Worm (Caenorhabditis elegans): ENCODE measurements around the gene F58D12.1.

The F58D12.1 gene

ce11 chrV:14083970-14084369 is 34.6 kb downstream of the F58D12.1 start, which contains the start of gene D1086.7:
Gene D1086.7, plus strand, starts transcription at chrV:14084270.
- TF ChIP-seq med-1 (GFP tag; optimal IDR thresholded peaks at IDR 0.05; ENCODE audit: insufficient read depth) = no peak
- no peak for TF ChIP-seq flt-1 (GFP tag; IDR thresholded peaks at IDR 0.05)
- no peak for TF ChIP-seq ref-1 (GFP tag; conservative IDR thresholded peaks at IDR 0.05)
- no peak for TF ChIP-seq ztf-29 (GFP tag; IDR thresholded peaks at IDR 0.05)
- no peak for TF ChIP-seq T22C8.4 (GFP tag; IDR thresholded peaks at IDR 0.05)
- TF ChIP-seq tab-1 (GFP tag; IDR thresholded peaks at IDR 0.05) = no peak
- no peak for TF ChIP-seq ztf-23 (GFP tag; IDR thresholded peaks at IDR 0.05)
- no peak for TF ChIP-seq klf-2 (GFP tag; conservative IDR thresholded peaks at IDR 0.05)
- no peak for TF ChIP-seq cog-1 (tag; optimal IDR thresholded peaks at IDR 0.05)

DNA sequence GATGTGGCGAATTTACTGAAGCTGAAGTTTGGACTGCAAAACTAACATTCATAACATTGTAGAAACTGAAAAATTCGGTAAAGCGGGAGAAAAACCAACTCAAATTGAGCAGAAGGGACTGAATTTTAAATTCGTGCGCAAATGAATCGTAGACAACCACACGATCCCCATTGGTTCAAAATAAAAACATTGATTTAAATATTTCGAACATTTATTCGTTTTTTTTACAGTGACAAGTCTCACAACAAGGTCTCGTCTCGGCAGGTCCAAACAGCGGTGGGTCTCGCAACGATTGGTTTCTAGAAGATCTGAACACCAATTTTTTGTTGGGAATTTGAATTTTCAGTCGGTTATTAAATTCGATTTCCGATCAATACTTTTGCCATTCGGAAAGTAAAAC is 36.2 kb downstream of the F58D12.1 start, which contains the start of gene D1086.18:
Gene D1086.18 (plus strand): TSS at position 301 of the 400 bp plus-strand sequence.
- TF ChIP-seq ztf-29 (GFP tag; IDR thresholded peaks at IDR 0.05) (no peak), flt-1 (GFP tag; IDR thresholded peaks at IDR 0.05) (no peak), ref-1 (GFP tag; conservative IDR thresholded peaks at IDR 0.05) (no peak), ztf-23 (GFP tag; IDR thresholded peaks at IDR 0.05) (no peak), T22C8.4 (GFP tag; IDR thresholded peaks at IDR 0.05) (no peak), cog-1 (tag; optimal IDR thresholded peaks at IDR 0.05) (no peak), klf-2 (GFP tag; conservative IDR thresholded peaks at IDR 0.05) (no peak), med-1 (GFP tag; optimal IDR thresholded peaks at IDR 0.05; ENCODE audit: insufficient read depth) (no peak), tab-1 (GFP tag; IDR thresholded peaks at IDR 0.05) (no peak)

DNA sequence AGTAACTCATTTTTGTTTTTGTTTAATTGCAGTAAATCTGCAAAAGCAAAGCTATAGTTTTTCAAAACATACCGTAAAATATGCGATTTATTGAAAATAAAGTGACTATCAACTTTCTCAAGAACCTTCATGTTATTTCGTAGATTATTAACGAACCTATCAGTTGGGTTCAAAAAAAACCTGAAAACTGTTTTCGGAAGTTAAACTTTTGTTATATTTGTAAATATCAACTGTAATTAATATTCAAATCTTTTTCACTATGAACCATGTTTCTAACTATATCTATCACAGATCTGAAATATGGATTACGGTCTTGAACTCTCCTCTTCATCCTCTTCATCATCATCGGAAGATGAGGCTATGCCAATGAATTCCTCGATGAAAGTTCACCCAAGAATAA is 38.7 kb downstream of the F58D12.1 start, which contains the start of gene D1086.19:
Gene D1086.19 (plus strand): TSS at position 301 of the 400 bp plus-strand sequence.
- TF ChIP-seq med-1 (GFP tag; optimal IDR thresholded peaks at IDR 0.05; ENCODE audit: insufficient read depth) = no peak
- TF ChIP-seq ztf-23 (GFP tag; IDR thresholded peaks at IDR 0.05) = no peak
- no peak for TF ChIP-seq cog-1 (tag; optimal IDR thresholded peaks at IDR 0.05)
- TF ChIP-seq klf-2 (GFP tag; conservative IDR thresholded peaks at IDR 0.05) = no peak
- no peak for TF ChIP-seq T22C8.4 (GFP tag; IDR thresholded peaks at IDR 0.05)
- no peak for TF ChIP-seq ref-1 (GFP tag; conservative IDR thresholded peaks at IDR 0.05)
- TF ChIP-seq flt-1 (GFP tag; IDR thresholded peaks at IDR 0.05) = no peak

DNA sequence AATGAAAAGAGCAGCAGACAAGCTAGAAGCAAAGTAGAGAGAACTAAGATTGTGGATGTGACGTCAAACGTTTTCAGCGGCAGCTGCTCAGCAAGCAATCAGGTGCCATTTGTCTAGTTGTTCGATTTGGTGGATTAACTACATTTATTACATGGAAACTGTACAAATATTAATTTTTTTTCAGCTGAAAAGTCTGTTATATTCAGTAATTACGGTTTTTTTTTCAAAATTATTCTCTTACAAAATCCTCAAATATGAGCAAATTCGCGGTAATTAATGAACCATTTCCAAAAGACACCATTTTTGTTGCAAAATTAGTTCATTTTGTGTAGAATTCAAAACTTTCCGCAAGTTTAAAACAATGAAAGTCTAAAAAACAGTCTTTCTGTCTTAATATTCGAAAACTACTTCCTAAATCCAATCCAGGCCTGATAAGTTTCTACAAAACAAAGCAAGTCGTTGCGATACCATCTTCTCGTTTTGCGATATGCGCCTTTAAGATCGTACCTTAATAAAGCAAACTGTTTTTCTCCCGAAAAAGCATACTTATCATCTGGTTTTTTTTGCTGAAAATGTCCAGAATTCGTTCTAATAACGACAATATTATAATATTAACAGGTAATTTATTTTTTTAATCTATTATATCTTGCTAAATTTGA is 41.1 kb downstream of the F58D12.1 start, which contains the start of the genes D1086.5 and him-5:
Gene D1086.5 (minus strand): TSS at position 51 of the 659 bp plus-strand sequence.
Gene him-5 (plus strand): TSS at position 118 of the 659 bp plus-strand sequence.
- TF ChIP-seq cog-1 (tag; optimal IDR thresholded peaks at IDR 0.05) (no peak), med-1 (GFP tag; optimal IDR thresholded peaks at IDR 0.05; ENCODE audit: insufficient read depth) (no peak), ref-1 (GFP tag; conservative IDR thresholded peaks at IDR 0.05) (no peak), ztf-29 (GFP tag; IDR thresholded peaks at IDR 0.05) (no peak), flt-1 (GFP tag; IDR thresholded peaks at IDR 0.05) (no peak), klf-2 (GFP tag; conservative IDR thresholded peaks at IDR 0.05) (no peak), T22C8.4 (GFP tag; IDR thresholded peaks at IDR 0.05) (no peak), ztf-23 (GFP tag; IDR thresholded peaks at IDR 0.05) (no peak), tab-1 (GFP tag; IDR thresholded peaks at IDR 0.05) (no peak)

ce11 chrV:14092403-14092802 is 43.0 kb downstream of the F58D12.1 start, which contains the start of gene D1086.3:
Gene D1086.3, plus strand, starts transcription at chrV:14092792.
- TF ChIP-seq T22C8.4 (GFP tag; IDR thresholded peaks at IDR 0.05) = no peak
- no peak for TF ChIP-seq cog-1 (tag; optimal IDR thresholded peaks at IDR 0.05)
- TF ChIP-seq ref-1 (GFP tag; conservative IDR thresholded peaks at IDR 0.05) = no peak
- TF ChIP-seq ztf-29 (GFP tag; IDR thresholded peaks at IDR 0.05) = no peak
- no peak for TF ChIP-seq med-1 (GFP tag; optimal IDR thresholded peaks at IDR 0.05; ENCODE audit: insufficient read depth)
- no peak for TF ChIP-seq klf-2 (GFP tag; conservative IDR thresholded peaks at IDR 0.05)
- TF ChIP-seq flt-1 (GFP tag; IDR thresholded peaks at IDR 0.05) = no peak
- no peak for TF ChIP-seq ztf-23 (GFP tag; IDR thresholded peaks at IDR 0.05)
- TF ChIP-seq tab-1 (GFP tag; IDR thresholded peaks at IDR 0.05) = no peak

ce11 chrV:14093805-14094204 is 44.4 kb downstream of the F58D12.1 start, which contains the start of gene D1086.8:
Gene D1086.8, plus strand, starts transcription at chrV:14094105.
- TF ChIP-seq flt-1 (GFP tag; IDR thresholded peaks at IDR 0.05) (no peak), T22C8.4 (GFP tag; IDR thresholded peaks at IDR 0.05) (no peak), ztf-23 (GFP tag; IDR thresholded peaks at IDR 0.05) (no peak), ztf-29 (GFP tag; IDR thresholded peaks at IDR 0.05) (no peak), tab-1 (GFP tag; IDR thresholded peaks at IDR 0.05) (no peak), med-1 (GFP tag; optimal IDR thresholded peaks at IDR 0.05; ENCODE audit: insufficient read depth) (no peak), ref-1 (GFP tag; conservative IDR thresholded peaks at IDR 0.05) (no peak)

ce11 chrV:14094546-14094945 is 45.2 kb downstream of the F58D12.1 start:
- TF ChIP-seq klf-2 (GFP tag; conservative IDR thresholded peaks at IDR 0.05) = no peak
- no peak for TF ChIP-seq T22C8.4 (GFP tag; IDR thresholded peaks at IDR 0.05)
- TF ChIP-seq tab-1 (GFP tag; IDR thresholded peaks at IDR 0.05) = no peak
- no peak for TF ChIP-seq med-1 (GFP tag; optimal IDR thresholded peaks at IDR 0.05; ENCODE audit: insufficient read depth)
- no peak for TF ChIP-seq ztf-29 (GFP tag; IDR thresholded peaks at IDR 0.05)
- TF ChIP-seq ref-1 (GFP tag; conservative IDR thresholded peaks at IDR 0.05) = no peak
- TF ChIP-seq ztf-23 (GFP tag; IDR thresholded peaks at IDR 0.05) = no peak
- TF ChIP-seq cog-1 (tag; optimal IDR thresholded peaks at IDR 0.05) = no peak
- no peak for TF ChIP-seq flt-1 (GFP tag; IDR thresholded peaks at IDR 0.05)

DNA sequence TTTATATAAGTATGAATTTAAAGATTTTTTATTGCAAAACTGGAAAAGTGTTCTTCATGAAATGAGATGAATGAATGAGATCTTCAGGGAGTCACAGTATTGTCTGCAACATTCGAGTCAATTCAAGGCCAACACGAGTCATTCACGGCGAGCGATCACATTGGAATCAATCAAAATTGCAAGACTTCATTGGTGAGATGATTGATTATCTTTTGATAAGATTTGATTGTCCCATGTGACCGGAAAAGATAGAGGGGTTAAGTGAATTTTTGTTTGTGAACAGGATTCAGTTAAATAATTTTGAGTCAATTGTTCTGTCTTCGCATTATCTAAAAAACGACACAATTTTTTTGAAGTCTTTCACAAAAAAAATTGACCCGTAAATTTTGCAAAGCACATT is 45.6 kb downstream of the F58D12.1 start:
- TF ChIP-seq flt-1 (GFP tag; IDR thresholded peaks at IDR 0.05) (no peak), klf-2 (GFP tag; conservative IDR thresholded peaks at IDR 0.05) (no peak), ref-1 (GFP tag; conservative IDR thresholded peaks at IDR 0.05) (no peak), T22C8.4 (GFP tag; IDR thresholded peaks at IDR 0.05) (no peak), ztf-29 (GFP tag; IDR thresholded peaks at IDR 0.05) (no peak), cog-1 (tag; optimal IDR thresholded peaks at IDR 0.05) (no peak), ztf-23 (GFP tag; IDR thresholded peaks at IDR 0.05) (no peak), med-1 (GFP tag; optimal IDR thresholded peaks at IDR 0.05; ENCODE audit: insufficient read depth) (no peak), tab-1 (GFP tag; IDR thresholded peaks at IDR 0.05) (no peak)

DNA sequence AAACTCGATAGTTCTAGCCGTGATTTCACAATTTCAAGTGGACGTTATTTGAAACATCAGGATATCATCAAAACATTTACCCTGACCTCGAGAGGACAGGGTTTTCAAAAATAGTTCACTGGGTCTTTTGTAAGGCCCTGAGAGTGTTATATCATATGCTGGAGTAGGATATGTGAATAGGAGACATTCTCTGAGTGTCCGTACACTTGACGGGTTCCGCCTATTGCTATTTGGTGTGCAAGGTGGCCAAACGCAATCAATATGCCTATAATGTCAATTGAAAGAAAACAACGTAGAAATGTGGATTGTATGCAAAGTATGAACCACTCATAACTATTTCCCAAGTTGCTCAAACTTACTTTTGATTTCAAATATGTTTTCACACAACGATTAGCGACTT is 48.0 kb downstream of the F58D12.1 start:
- TF ChIP-seq T22C8.4 (GFP tag; IDR thresholded peaks at IDR 0.05) (no peak), klf-2 (GFP tag; conservative IDR thresholded peaks at IDR 0.05) (no peak), flt-1 (GFP tag; IDR thresholded peaks at IDR 0.05) (no peak), ref-1 (GFP tag; conservative IDR thresholded peaks at IDR 0.05) (no peak), ztf-29 (GFP tag; IDR thresholded peaks at IDR 0.05) (no peak), med-1 (GFP tag; optimal IDR thresholded peaks at IDR 0.05; ENCODE audit: insufficient read depth) (no peak), tab-1 (GFP tag; IDR thresholded peaks at IDR 0.05) (no peak), ztf-23 (GFP tag; IDR thresholded peaks at IDR 0.05) (no peak), cog-1 (tag; optimal IDR thresholded peaks at IDR 0.05) (no peak)
